Worm (Caenorhabditis elegans): ENCODE results near the gene T02E9.5.

ce11 chrV:11335757-11336418, 6.1 kb upstream of the T02E9.5 start:
- no peak for TF ChIP-seq nhr-237 (tag; optimal IDR thresholded peaks at IDR 0.05)
- TF ChIP-seq fos-1 (tag; optimal IDR thresholded peaks at IDR 0.05) = no peak
- no peak for TF ChIP-seq egl-27 (tag; optimal IDR thresholded peaks at IDR 0.05)
- no peak for TF ChIP-seq unc-39 (tag; optimal IDR thresholded peaks at IDR 0.05)
- TF ChIP-seq mml-1 (tag; optimal IDR thresholded peaks at IDR 0.05) = no peak
- no peak for TF ChIP-seq skn-1 (tag; optimal IDR thresholded peaks at IDR 0.05)
